Worm (Caenorhabditis elegans): ENCODE measurements around the gene W07G4.2.

W07G4.2 gene

ce11 chrV:13021540-13021939 is 14.8 kb downstream of the W07G4.2 start:
- TF ChIP-seq crh-2 (tag; optimal IDR thresholded peaks at IDR 0.05) = no peak
- TF ChIP-seq unc-39 (tag; optimal IDR thresholded peaks at IDR 0.05) = no peak
- no peak for TF ChIP-seq mdl-1 (tag; optimal IDR thresholded peaks at IDR 0.05)
- TF ChIP-seq R02D3.7 (tag; optimal IDR thresholded peaks at IDR 0.05) = no peak
- TF ChIP-seq nhr-21 (tag; optimal IDR thresholded peaks at IDR 0.05) = no peak

ce11 chrV:13020638-13021037 is 15.7 kb downstream of the W07G4.2 start:
- TF ChIP-seq ZK546.5 (tag; optimal IDR thresholded peaks at IDR 0.05) = no peak
- TF ChIP-seq sma-9 (GFP tag; optimal IDR thresholded peaks at IDR 0.05) = no peak
- no peak for TF ChIP-seq sma-9 (tag; optimal IDR thresholded peaks at IDR 0.05)
- TF ChIP-seq nhr-237 (tag; optimal IDR thresholded peaks at IDR 0.05) = no peak
- no peak for TF ChIP-seq lin-39 (tag; optimal IDR thresholded peaks at IDR 0.05)
- no peak for TF ChIP-seq alr-1 (tag; optimal IDR thresholded peaks at IDR 0.05)
- TF ChIP-seq nhr-129 (tag; optimal IDR thresholded peaks at IDR 0.05) = no peak
- TF ChIP-seq mdl-1 (tag; optimal IDR thresholded peaks at IDR 0.05) = no peak
- no peak for TF ChIP-seq nhr-77 (tag; optimal IDR thresholded peaks at IDR 0.05)
- no peak for TF ChIP-seq blmp-1 (tag; optimal IDR thresholded peaks at IDR 0.05; ENCODE audit: insufficient read depth)

- TF ChIP-seq mbf-1 (tag; optimal IDR thresholded peaks at IDR 0.05) (no peak), dmd-4 (tag; optimal IDR thresholded peaks at IDR 0.05) (no peak), lin-39 (tag; optimal IDR thresholded peaks at IDR 0.05) (no peak), zag-1 (tag; optimal IDR thresholded peaks at IDR 0.05) (no peak), egl-27 (tag; optimal IDR thresholded peaks at IDR 0.05) (no peak), crh-2 (tag; optimal IDR thresholded peaks at IDR 0.05) (no peak), nhr-12 (tag; optimal IDR thresholded peaks at IDR 0.05) (no peak), mab-5 (tag; optimal IDR thresholded peaks at IDR 0.05) (no peak), aly-2 (tag; optimal IDR thresholded peaks at IDR 0.05) (no peak), unc-55 (GFP tag; optimal IDR thresholded peaks at IDR 0.05) (no peak), ZK546.5 (tag; optimal IDR thresholded peaks at IDR 0.05) (no peak), unc-62 (GFP tag; optimal IDR thresholded peaks at IDR 0.05) (no peak), nhr-237 (tag; optimal IDR thresholded peaks at IDR 0.05) (no peak), mdl-1 (tag; optimal IDR thresholded peaks at IDR 0.05) (no peak), nhr-25 (tag; optimal IDR thresholded peaks at IDR 0.05) (no peak)
These were observed 16.4 kb downstream of the W07G4.2 start for ce11 chrV:13020014-13020413.

ce11 chrV:13018761-13019160 is 17.6 kb downstream of the W07G4.2 start, which contains the start of gene fmi-1:
TSS of gene fmi-1 (plus strand) at chrV:13019061.
- no peak for TF ChIP-seq nhr-237 (tag; optimal IDR thresholded peaks at IDR 0.05)
- no peak for TF ChIP-seq Y55F3AM.14 (GFP tag; optimal IDR thresholded peaks at IDR 0.05)
- no peak for TF ChIP-seq ama-1 (optimal IDR thresholded peaks at IDR 0.05)
- TF ChIP-seq nhr-77 (tag; optimal IDR thresholded peaks at IDR 0.05) = no peak
- no peak for TF ChIP-seq sem-4 (tag; optimal IDR thresholded peaks at IDR 0.05)
- no peak for TF ChIP-seq sma-3 (GFP tag; optimal IDR thresholded peaks at IDR 0.05)
- TF ChIP-seq nhr-25 (tag; optimal IDR thresholded peaks at IDR 0.05) = no peak
- TF ChIP-seq unc-55 (GFP tag; optimal IDR thresholded peaks at IDR 0.05) = no peak
- TF ChIP-seq lin-11 (tag; optimal IDR thresholded peaks at IDR 0.05) = no peak
- TF ChIP-seq snpc-4 (tag; optimal IDR thresholded peaks at IDR 0.05) = no peak
- no peak for TF ChIP-seq gmeb-1 (tag; optimal IDR thresholded peaks at IDR 0.05)
- TF ChIP-seq skn-1 (tag; optimal IDR thresholded peaks at IDR 0.05) = no peak
- TF ChIP-seq alr-1 (tag; optimal IDR thresholded peaks at IDR 0.05) = no peak
- TF ChIP-seq nhr-11 (tag; optimal IDR thresholded peaks at IDR 0.05) = no peak
- no peak for TF ChIP-seq ZK546.5 (tag; optimal IDR thresholded peaks at IDR 0.05)
- no peak for TF ChIP-seq mdl-1 (tag; optimal IDR thresholded peaks at IDR 0.05)
- TF ChIP-seq crh-2 (tag; optimal IDR thresholded peaks at IDR 0.05) = no peak

ce11 chrV:13018233-13018632 is 18.1 kb downstream of the W07G4.2 start:
- no peak for TF ChIP-seq gmeb-1 (tag; optimal IDR thresholded peaks at IDR 0.05)
- no peak for TF ChIP-seq peb-1 (tag; optimal IDR thresholded peaks at IDR 0.05)
- TF ChIP-seq ZK546.5 (tag; optimal IDR thresholded peaks at IDR 0.05) = no peak
- TF ChIP-seq ztf-11 (tag; optimal IDR thresholded peaks at IDR 0.05) = no peak
- no peak for TF ChIP-seq ztf-4 (tag; optimal IDR thresholded peaks at IDR 0.05)
- no peak for TF ChIP-seq lsy-2 (tag; optimal IDR thresholded peaks at IDR 0.05)
- no peak for TF ChIP-seq nhr-21 (tag; optimal IDR thresholded peaks at IDR 0.05)
- no peak for TF ChIP-seq ceh-16 (tag; optimal IDR thresholded peaks at IDR 0.05)
- no peak for TF ChIP-seq R02D3.7 (tag; optimal IDR thresholded peaks at IDR 0.05)
- TF ChIP-seq egl-27 (tag; optimal IDR thresholded peaks at IDR 0.05) = no peak
- no peak for TF ChIP-seq sem-4 (tag; optimal IDR thresholded peaks at IDR 0.05)
- no peak for TF ChIP-seq nhr-23 (tag; optimal IDR thresholded peaks at IDR 0.05)
- no peak for TF ChIP-seq nhr-6 (tag; optimal IDR thresholded peaks at IDR 0.05)
- TF ChIP-seq unc-55 (GFP tag; optimal IDR thresholded peaks at IDR 0.05) = no peak
- no peak for TF ChIP-seq skn-1 (tag; optimal IDR thresholded peaks at IDR 0.05)
- TF ChIP-seq elt-1 (tag; optimal IDR thresholded peaks at IDR 0.05) = no peak
- TF ChIP-seq Y55F3AM.14 (GFP tag; optimal IDR thresholded peaks at IDR 0.05) = no peak
- no peak for TF ChIP-seq unc-39 (tag; optimal IDR thresholded peaks at IDR 0.05)

Measured in whole organism, L2 larva.